Worm (Caenorhabditis elegans) whole organism, L4/young adult: Measurements from ENCODE around the gene die-1.

Experiments used
- W03F9.2 ChIP-seq: fragments of 150-350 bp; optimal IDR thresholded peaks from 2 replicates; lab custom pipeline; 2014; ENCODE audit warnings: missing biosample characterization, missing genetic modification characterization
- dao-5 ChIP-seq: sonication (generic microtip); optimal IDR thresholded peaks from 2 replicates; lab custom pipeline; 2016; ENCODE audit warnings: missing genotype, missing genetic modification characterization, moderate library complexity, missing compliant biosample characterization
- him-1 ChIP-seq: sonication (generic microtip); optimal IDR thresholded peaks from 2 replicates; lab custom pipeline; 2016; ENCODE audit warnings: missing genotype, missing genetic modification reagents, missing genetic modification characterization, missing compliant biosample characterization

DNA sequence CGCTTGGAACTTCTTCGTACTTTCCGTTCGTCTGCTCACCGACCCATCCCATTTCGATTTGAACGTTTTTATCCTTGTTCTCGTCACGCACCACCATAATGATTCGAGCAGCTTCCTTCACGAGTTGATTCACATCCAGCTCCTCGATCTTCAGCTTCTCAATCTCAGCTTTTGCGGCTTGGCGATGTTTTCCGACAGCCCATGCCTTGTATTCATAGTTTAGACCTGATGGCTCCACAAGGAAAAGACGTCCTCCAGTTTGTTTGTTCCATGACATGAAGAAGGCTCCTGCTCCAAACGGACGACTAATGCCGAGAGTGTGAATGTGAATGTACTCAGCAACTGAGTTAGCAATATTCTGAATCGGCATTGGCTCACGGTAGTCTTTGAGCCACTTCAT is 31.4 kb upstream of the die-1 start:
- no peak for TF ChIP-seq W03F9.2 (tag; lab: Kevin White, UChicago)
- no peak for TF ChIP-seq dao-5 (tag; lab: Kevin White, UChicago)
- no peak for TF ChIP-seq him-1
